ENCODE assay signal across 1 worm cellular context in genomic region chrII:4739984-4740462, ce11.
TF ChIP-seq lines count a peak whose summit lies in the region.

TSS of gene eas-1 (plus strand) at chrII:4740412.

TF ChIP-seq in whole organism, L4 larva, 104 proteins besides CTCF, POLR2A, EP300 and RAD21 (continued from another document):
- TF ChIP-seq spr-3 (GFP tag; optimal IDR thresholded peaks at IDR 0.05; lab: Kevin White, UChicago) (no peak), nhr-10 (tag; optimal IDR thresholded peaks at IDR 0.05; lab: Kevin White, UChicago) (no peak), fos-1 (tag; optimal IDR thresholded peaks at IDR 0.05; lab: Kevin White, UChicago) (no peak), tra-1 (GFP tag; IDR thresholded peaks at IDR 0.05; lab: Robert Waterston, UW) (peak; percentile 54; the same call in 1 of the 2 replicates), duxl-1 (tag; optimal IDR thresholded peaks at IDR 0.05; lab: Kevin White, UChicago; ENCODE audit: poor library complexity) (peak; percentile 15), T20F7.1 (GFP tag; optimal IDR thresholded peaks at IDR 0.05; lab: Kevin White, UChicago) (peak; percentile 63), nhr-42 (GFP tag; IDR thresholded peaks at IDR 0.05; lab: Robert Waterston, UW) (no peak), saeg-2 (GFP tag; IDR thresholded peaks at IDR 0.05; lab: Robert Waterston, UW) (no peak), tag-97 (GFP tag; IDR thresholded peaks at IDR 0.05; lab: Robert Waterston, UW) (0 out of 2 replicates have a peak, but pooled peaks have one; percentile 79), Y75B8A.6 (GFP tag; IDR thresholded peaks at IDR 0.05; lab: Robert Waterston, UW) (no peak), nhr-48 (tag; optimal IDR thresholded peaks at IDR 0.05; lab: Kevin White, UChicago) (peak; percentile 54), ceh-28 (tag; optimal IDR thresholded peaks at IDR 0.05; lab: Kevin White, UChicago) (no peak), lin-39 (tag; optimal IDR thresholded peaks at IDR 0.05; lab: Kevin White, UChicago) (no peak), nhr-11 (tag; optimal IDR thresholded peaks at IDR 0.05; lab: Kevin White, UChicago) (peak; percentile 12), Y48G9A.11 (GFP tag; IDR thresholded peaks at IDR 0.05; lab: Robert Waterston, UW) (peak; percentile 79), madf-5 (GFP tag; IDR thresholded peaks at IDR 0.05; lab: Robert Waterston, UW) (no peak), Y5F2A.4 (GFP tag; optimal IDR thresholded peaks at IDR 0.05; lab: Kevin White, UChicago) (no peak), ces-1 (GFP tag; optimal IDR thresholded peaks at IDR 0.05; lab: Kevin White, UChicago) (no peak), skn-1 (tag; optimal IDR thresholded peaks at IDR 0.05; lab: Kevin White, UChicago) (no peak), set-16 (GFP tag; IDR thresholded peaks at IDR 0.05; lab: Robert Waterston, UW) (no peak), snpc-1.2 (GFP tag; IDR thresholded peaks at IDR 0.05; lab: Robert Waterston, UW) (no peak), nhr-77 (tag; optimal IDR thresholded peaks at IDR 0.05; lab: Kevin White, UChicago) (no peak), spr-1 (tag; optimal IDR thresholded peaks at IDR 0.05; lab: Kevin White, UChicago) (peak; percentile 28), egl-43 (GFP tag; IDR thresholded peaks at IDR 0.05; lab: Robert Waterston, UW) (no peak), lir-3 (tag; optimal IDR thresholded peaks at IDR 0.05; lab: Kevin White, UChicago) (no peak), zfp-3 (GFP tag; conservative IDR thresholded peaks at IDR 0.05; lab: Robert Waterston, UW) (no peak)
TF ChIP-seq in whole organism, L4 larva: peak in this region for 38.
